Fruit fly (Drosophila melanogaster): ENCODE measurements around the gene CG4572.

The CG4572 gene

dm6 chr3R:19847591-19848256 lies 16.5 kb downstream of the CG4572 start (continued):
- peak; percentile 44; the same call in 1 of the 3 replicates for TF ChIP-seq zfh1 (GFP tag; IDR thresholded peaks at IDR 0.05)
- peak; percentile 82 for TF ChIP-seq CG17568 (GFP tag; optimal IDR thresholded peaks at IDR 0.05)
- no peak for TF ChIP-seq mld (GFP tag; IDR thresholded peaks at IDR 0.05; ENCODE audit: partially characterized antibody)
- no peak for TF ChIP-seq NK7.1 (GFP tag; optimal IDR thresholded peaks at IDR 0.05)
- no peak for TF ChIP-seq CG6683 (GFP tag; optimal IDR thresholded peaks at IDR 0.05)
- TF ChIP-seq CG30431 (GFP tag; optimal IDR thresholded peaks at IDR 0.05) = no peak
- no peak for TF ChIP-seq CG7963 (GFP tag; IDR thresholded peaks at IDR 0.05; ENCODE audit: partially characterized antibody)
- no peak for TF ChIP-seq sens-2 (GFP tag; IDR thresholded peaks at IDR 0.05)
- TF ChIP-seq B-H2 (GFP tag; optimal IDR thresholded peaks at IDR 0.05) = peak; percentile 51
- TF ChIP-seq grau (tag; optimal IDR thresholded peaks at IDR 0.05) = no peak
- peak; percentile 53 for TF ChIP-seq fd3F (GFP tag; optimal IDR thresholded peaks at IDR 0.05)
- TF ChIP-seq MBD-R2 (GFP tag; IDR thresholded peaks at IDR 0.05) = peak; percentile 30
- TF ChIP-seq Max (GFP tag; optimal IDR thresholded peaks at IDR 0.05) = no peak
- TF ChIP-seq Nf-YB (GFP tag; optimal IDR thresholded peaks at IDR 0.05) = peak; percentile 38
- peak; percentile 76 for TF ChIP-seq sens (GFP tag)
- TF ChIP-seq NfI (GFP tag; optimal IDR thresholded peaks at IDR 0.05) = no peak
- TF ChIP-seq tap (tag; optimal IDR thresholded peaks at IDR 0.05) = no peak
- TF ChIP-seq Dek (tag; optimal IDR thresholded peaks at IDR 0.05) = peak; percentile 37
- TF ChIP-seq tup (GFP tag; optimal IDR thresholded peaks at IDR 0.05) = no peak
- TF ChIP-seq sna (GFP tag; IDR thresholded peaks at IDR 0.05; ENCODE audit: partially characterized antibody) = peak; percentile 14; the same call in 1 of the 2 replicates
- no peak for TF ChIP-seq CG7271 (tag; optimal IDR thresholded peaks at IDR 0.05)
- TF ChIP-seq Spps (tag; optimal IDR thresholded peaks at IDR 0.05) = no peak
- no peak for TF ChIP-seq CG15073 (GFP tag; optimal IDR thresholded peaks at IDR 0.05)
- TF ChIP-seq so (GFP tag; IDR thresholded peaks at IDR 0.05) = peak; percentile 48; the same call in 1 of the 3 replicates
- no peak for TF ChIP-seq CG12391 (tag; optimal IDR thresholded peaks at IDR 0.05)
- no peak for TF ChIP-seq CG11398 (GFP tag; optimal IDR thresholded peaks at IDR 0.05)
- TF ChIP-seq twi (tag; optimal IDR thresholded peaks at IDR 0.05) = peak; percentile 18
- peak; percentile 38 for TF ChIP-seq CG1529 (GFP tag; optimal IDR thresholded peaks at IDR 0.05)
- TF ChIP-seq CG10209 (GFP tag; optimal IDR thresholded peaks at IDR 0.05) = peak; percentile 65
- TF ChIP-seq Aef1 (GFP tag; IDR thresholded peaks at IDR 0.05) = no peak
- no peak for TF ChIP-seq Dll (GFP tag; IDR thresholded peaks at IDR 0.05; ENCODE audit: partially characterized antibody)
- TF ChIP-seq Doc3 (GFP tag; IDR thresholded peaks at IDR 0.05; ENCODE audit: partially characterized antibody) = no peak
- TF ChIP-seq NC2β (GFP tag; optimal IDR thresholded peaks at IDR 0.05) = peak; percentile 31
- TF ChIP-seq CG4328 (GFP tag; optimal IDR thresholded peaks at IDR 0.05) = peak; percentile 43
- no peak for TF ChIP-seq Ravus (GFP tag; IDR thresholded peaks at IDR 0.05)
- TF ChIP-seq CG12236 (GFP tag; optimal IDR thresholded peaks at IDR 0.05) = peak; percentile 71
- no peak for TF ChIP-seq CG9727 (GFP tag; optimal IDR thresholded peaks at IDR 0.05)
- TF ChIP-seq CG2116 (GFP tag; optimal IDR thresholded peaks at IDR 0.05) = peak; percentile 9
- TF ChIP-seq Gsc (GFP tag; IDR thresholded peaks at IDR 0.05) = no peak
- TF ChIP-seq trem (tag; optimal IDR thresholded peaks at IDR 0.05) = peak; percentile 5
- peak; percentile 65 for TF ChIP-seq CG13424 (tag; optimal IDR thresholded peaks at IDR 0.05)
- no peak for TF ChIP-seq br (optimal IDR thresholded peaks at IDR 0.05)
- no peak for TF ChIP-seq croc (GFP tag; conservative IDR thresholded peaks at IDR 0.05)
- TF ChIP-seq MTF-1 (GFP tag; optimal IDR thresholded peaks at IDR 0.05; ENCODE audit: borderline replicate concordance) = peak; percentile 9
- TF ChIP-seq gcm2 (GFP tag; optimal IDR thresholded peaks at IDR 0.05) = peak; percentile 25
- peak; percentile 89 for TF ChIP-seq mirr (GFP tag; optimal IDR thresholded peaks at IDR 0.05)
